Fruit fly (Drosophila melanogaster): ENCODE data around the gene CG17751.

- no peak for TF ChIP-seq CG5245 (GFP tag; optimal IDR thresholded peaks at IDR 0.05)
- TF ChIP-seq tio (GFP tag; optimal IDR thresholded peaks at IDR 0.05): no peak
- TF ChIP-seq B-H2 (GFP tag; optimal IDR thresholded peaks at IDR 0.05): no peak
- no peak for TF ChIP-seq wek (GFP tag; optimal IDR thresholded peaks at IDR 0.05)
- TF ChIP-seq seq (GFP tag; IDR thresholded peaks at IDR 0.05): no peak
- no peak for TF ChIP-seq CG34224 (GFP tag; IDR thresholded peaks at IDR 0.05; ENCODE audit: partially characterized antibody)
- no peak for TF ChIP-seq CG14965 (GFP tag; optimal IDR thresholded peaks at IDR 0.05; ENCODE audit: borderline replicate concordance)
- TF ChIP-seq Lhr (GFP tag; optimal IDR thresholded peaks at IDR 0.05): no peak
- no peak for TF ChIP-seq cato (GFP tag; optimal IDR thresholded peaks at IDR 0.05; ENCODE audit: borderline replicate concordance)
- no peak for TF ChIP-seq Dip2 (GFP tag; IDR thresholded peaks at IDR 0.05)
- TF ChIP-seq CG18764 (GFP tag; optimal IDR thresholded peaks at IDR 0.05): no peak
- no peak for TF ChIP-seq gsb (GFP tag; IDR thresholded peaks at IDR 0.05)
Observed at dm6 chr3R:19634649-19635048, 27.6 kb downstream of the CG17751 start, which contains the start of gene CG34138.
